Worm (Caenorhabditis elegans) whole organism, mixed stage, embryonic: ENCODE results near the gene C47E8.1.

ENCODE experiments used
- M03D4.4 ChIP-seq: sonication (generic microtip); optimal IDR thresholded peaks from 2 replicates; lab custom pipeline; 2017; ENCODE audit warnings: mild to moderate bottlenecking, missing genetic modification characterization, missing compliant biosample characterization
- bed-3 ChIP-seq: fragments of 200-800 bp; sonication (Bioruptor generic); optimal IDR thresholded peaks from 3 replicates; lab custom pipeline; 2018; ENCODE audit warnings: mild to moderate bottlenecking, missing genetic modification characterization, moderate library complexity, missing compliant biosample characterization
- blmp-1 ChIP-seq: fragments of 150-350 bp; optimal IDR thresholded peaks from 2 replicates; lab custom pipeline; 2014; ENCODE audit warnings: missing biosample characterization, missing genetic modification characterization
- ceh-39 ChIP-seq: fragments of 150-350 bp; optimal IDR thresholded peaks from 2 replicates; lab custom pipeline; 2014; ENCODE audit warnings: missing biosample characterization, missing genetic modification characterization
- ceh-43 ChIP-seq: fragments of 200-800 bp; sonication (Bioruptor generic); optimal IDR thresholded peaks from 2 replicates; lab custom pipeline; 2018; ENCODE audit warnings: mild to moderate bottlenecking, missing genetic modification characterization, moderate library complexity, missing compliant biosample characterization
- ceh-83 ChIP-seq: fragments of 200-800 bp; sonication (Bioruptor generic); optimal IDR thresholded peaks from 2 replicates; lab custom pipeline; 2018; ENCODE audit warnings: mild to moderate bottlenecking, missing genetic modification characterization, missing compliant biosample characterization
- ces-1 ChIP-seq: fragments of 150-350 bp; optimal IDR thresholded peaks from 2 replicates; lab custom pipeline; 2014; ENCODE audit warnings: missing biosample characterization, missing genetic modification reagents, missing genetic modification characterization
- cnd-1 ChIP-seq: fragments of 200-800 bp; sonication (Bioruptor generic); optimal IDR thresholded peaks from 2 replicates; lab custom pipeline; 2018; ENCODE audit warnings: mild to moderate bottlenecking, missing genetic modification characterization, missing compliant biosample characterization
- drap-1 ChIP-seq: fragments of 200-800 bp; sonication (Bioruptor generic); optimal IDR thresholded peaks from 3 replicates; lab custom pipeline; 2018; ENCODE audit warnings: mild to moderate bottlenecking, missing genetic modification characterization, missing compliant biosample characterization
- elt-1 ChIP-seq: sonication (generic microtip); optimal IDR thresholded peaks from 2 replicates; lab custom pipeline; 2017; ENCODE audit warnings: missing genetic modification characterization, mild to moderate bottlenecking, missing compliant biosample characterization, antibody characterized with exemption, moderate library complexity, borderline replicate concordance; ENCODE audit not compliant: insufficient read depth
- elt-3 ChIP-seq: fragments of 150-350 bp; optimal IDR thresholded peaks from 2 replicates; lab custom pipeline; 2014; ENCODE audit warnings: missing biosample characterization, missing genetic modification characterization
- flh-1 ChIP-seq: fragments of 200-800 bp; sonication (Bioruptor generic); optimal IDR thresholded peaks from 2 replicates; lab custom pipeline; 2018; ENCODE audit warnings: mild to moderate bottlenecking, missing genetic modification characterization, moderate library complexity, missing compliant biosample characterization
- ham-2 ChIP-seq: fragments of 200-800 bp; sonication (Bioruptor generic); optimal IDR thresholded peaks from 2 replicates; lab custom pipeline; 2018; ENCODE audit warnings: mild to moderate bottlenecking, missing genetic modification characterization, missing compliant biosample characterization
- hlh-1 ChIP-seq: fragments of 150-350 bp; optimal IDR thresholded peaks from 2 replicates; lab custom pipeline; 2014; ENCODE audit warnings: missing biosample characterization, missing genetic modification reagents, missing genetic modification characterization
- lin-13 ChIP-seq: fragments of 150-350 bp; optimal IDR thresholded peaks from 2 replicates; lab custom pipeline; 2014; ENCODE audit warnings: missing biosample characterization, missing genetic modification characterization
- lin-32 ChIP-seq: fragments of 200-800 bp; sonication (Bioruptor generic); optimal IDR thresholded peaks from 2 replicates; lab custom pipeline; 2018; ENCODE audit warnings: mild to moderate bottlenecking, missing genetic modification characterization, missing compliant biosample characterization
- lsy-2 ChIP-seq: fragments of 150-350 bp; optimal IDR thresholded peaks from 2 replicates; lab custom pipeline; 2014; ENCODE audit warnings: missing biosample characterization, missing genetic modification characterization
- mab-5 ChIP-seq: fragments of 150-350 bp; optimal IDR thresholded peaks from 2 replicates; lab custom pipeline; 2014; ENCODE audit warnings: missing biosample characterization, missing genetic modification characterization
- mep-1 ChIP-seq: fragments of 150-350 bp; optimal IDR thresholded peaks from 2 replicates; lab custom pipeline; 2017; ENCODE audit warnings: missing biosample characterization, missing genetic modification reagents, missing genetic modification characterization, inconsistent platforms
- mls-2 ChIP-seq: sonication (generic microtip); optimal IDR thresholded peaks from 2 replicates; lab custom pipeline; 2016; ENCODE audit warnings: mild to moderate bottlenecking, missing genetic modification characterization, moderate library complexity, missing compliant biosample characterization
- nhr-12 ChIP-seq: fragments of 150-350 bp; optimal IDR thresholded peaks from 2 replicates; lab custom pipeline; 2014; ENCODE audit warnings: missing biosample characterization, missing genetic modification characterization
- nhr-2 ChIP-seq: fragments of 150-350 bp; optimal IDR thresholded peaks from 2 replicates; lab custom pipeline; 2014; ENCODE audit warnings: missing biosample characterization, missing genetic modification characterization
- nhr-237 ChIP-seq: fragments of 150-350 bp; optimal IDR thresholded peaks from 2 replicates; lab custom pipeline; 2014; ENCODE audit warnings: missing biosample characterization, missing genetic modification characterization
- nhr-28 ChIP-seq: fragments of 150-350 bp; optimal IDR thresholded peaks from 2 replicates; lab custom pipeline; 2014; ENCODE audit warnings: missing biosample characterization, missing genetic modification characterization
- nhr-76 ChIP-seq: sonication (generic microtip); optimal IDR thresholded peaks from 2 replicates; lab custom pipeline; 2017; ENCODE audit warnings: missing biosample characterization, missing genetic modification characterization
- pha-4 ChIP-seq: fragments of 150-350 bp; optimal IDR thresholded peaks from 2 replicates; lab custom pipeline; 2018; ENCODE audit warnings: missing biosample characterization, missing genetic modification reagents, missing genetic modification characterization
- sem-2 ChIP-seq: fragments of 200-800 bp; sonication (Bioruptor generic); optimal IDR thresholded peaks from 2 replicates; lab custom pipeline; 2018; ENCODE audit warnings: mild to moderate bottlenecking, missing genetic modification characterization, missing compliant biosample characterization
- snpc-4 ChIP-seq: fragments of 150-350 bp; optimal IDR thresholded peaks from 2 replicates; lab custom pipeline; 2014; ENCODE audit warnings: missing biosample characterization, missing genetic modification characterization
- sptf-1 ChIP-seq: sonication (generic microtip); optimal IDR thresholded peaks from 2 replicates; lab custom pipeline; 2017; ENCODE audit warnings: mild to moderate bottlenecking, missing genetic modification characterization, moderate library complexity, missing compliant biosample characterization
- tbx-8 ChIP-seq: fragments of 200-800 bp; sonication (Bioruptor generic); optimal IDR thresholded peaks from 2 replicates; lab custom pipeline; 2018; ENCODE audit warnings: mild to moderate bottlenecking, missing genetic modification characterization, moderate library complexity, missing compliant biosample characterization
- unc-120 ChIP-seq: sonication (generic microtip); optimal IDR thresholded peaks from 2 replicates; lab custom pipeline; 2017; ENCODE audit warnings: missing genetic modification characterization, missing compliant biosample characterization; ENCODE audit not compliant: poor library complexity, severe bottlenecking
- unc-39 ChIP-seq: fragments of 150-350 bp; optimal IDR thresholded peaks from 2 replicates; lab custom pipeline; 2014; ENCODE audit warnings: missing biosample characterization, missing genetic modification characterization
- unc-62 ChIP-seq: fragments of 150-350 bp; optimal IDR thresholded peaks from 2 replicates; lab custom pipeline; 2014; ENCODE audit warnings: missing biosample characterization, missing genetic modification reagents, missing genetic modification characterization
- zip-8 ChIP-seq: fragments of 150-350 bp; optimal IDR thresholded peaks from 2 replicates; lab custom pipeline; 2014; ENCODE audit warnings: missing biosample characterization, missing genetic modification characterization
- ztf-11 ChIP-seq: fragments of 150-350 bp; optimal IDR thresholded peaks from 2 replicates; lab custom pipeline; 2014; ENCODE audit warnings: missing biosample characterization, missing genetic modification characterization

Gene C47E8.1

DNA sequence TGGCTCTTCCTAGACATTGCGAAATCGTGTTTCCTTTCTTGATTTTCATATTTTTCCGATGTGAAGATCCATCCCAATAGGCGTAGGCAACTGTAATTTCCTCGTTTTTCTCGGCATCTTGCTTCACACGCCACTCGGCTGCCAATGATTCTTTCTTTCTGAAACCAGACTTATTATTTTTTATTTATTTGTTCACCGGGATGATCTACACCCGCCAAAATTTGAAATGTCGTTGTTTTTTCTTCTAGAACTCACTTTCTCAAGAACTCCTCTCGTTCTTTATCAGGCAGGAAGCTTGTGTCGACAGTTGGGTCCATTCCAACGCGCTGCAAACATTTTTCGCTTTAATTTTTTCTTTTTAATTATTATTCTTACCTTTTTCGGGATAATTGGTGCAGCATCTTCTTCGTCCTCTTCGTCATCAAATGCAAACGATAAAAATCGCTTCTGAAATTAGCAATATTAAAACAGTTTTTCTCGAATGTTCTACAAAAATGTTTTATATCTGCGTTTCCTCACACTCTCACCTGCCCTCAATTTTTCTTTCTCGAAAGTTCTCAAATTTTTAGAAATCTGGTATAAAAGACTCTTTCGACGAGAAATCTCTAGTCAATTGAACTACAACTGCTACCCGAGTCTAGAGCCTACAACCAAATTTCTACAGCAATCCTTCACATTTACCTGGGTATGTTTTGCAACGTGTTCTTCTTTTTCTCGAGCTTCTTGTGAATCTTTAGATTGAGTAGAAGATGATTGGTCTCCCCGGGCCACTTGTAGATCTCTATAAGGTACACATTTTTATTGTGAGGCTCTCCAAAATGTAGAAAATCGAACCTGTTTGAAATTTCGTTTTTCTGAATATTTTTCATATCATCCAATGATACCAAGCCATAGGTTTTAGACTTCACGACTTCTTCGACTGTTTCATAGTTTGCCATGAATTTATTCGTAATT, 18.8 kb downstream of the C47E8.1 start, which contains the start of gene hsp-90:
TSS of gene hsp-90 (plus strand) at position 560 of the 954 bp plus-strand sequence.
- TF ChIP-seq ces-1 (GFP tag; lab: Kevin White, UChicago) (no peak), blmp-1 (tag; lab: Kevin White, UChicago) (no peak), cnd-1 (no peak), tbx-8 (GFP tag; lab: Kevin White, UChicago) (no peak), ztf-11 (tag; lab: Kevin White, UChicago) (no peak), nhr-76 (tag; lab: Kevin White, UChicago) (no peak), mls-2 (tag; lab: Kevin White, UChicago) (no peak), ceh-83 (no peak), M03D4.4 (no peak), ham-2 (GFP tag; lab: Kevin White, UChicago) (no peak), sptf-1 (no peak), ceh-43 (GFP tag; lab: Kevin White, UChicago) (no peak), nhr-237 (tag; lab: Kevin White, UChicago) (no peak), nhr-12 (tag; lab: Kevin White, UChicago) (no peak), bed-3 (no peak)

DNA sequence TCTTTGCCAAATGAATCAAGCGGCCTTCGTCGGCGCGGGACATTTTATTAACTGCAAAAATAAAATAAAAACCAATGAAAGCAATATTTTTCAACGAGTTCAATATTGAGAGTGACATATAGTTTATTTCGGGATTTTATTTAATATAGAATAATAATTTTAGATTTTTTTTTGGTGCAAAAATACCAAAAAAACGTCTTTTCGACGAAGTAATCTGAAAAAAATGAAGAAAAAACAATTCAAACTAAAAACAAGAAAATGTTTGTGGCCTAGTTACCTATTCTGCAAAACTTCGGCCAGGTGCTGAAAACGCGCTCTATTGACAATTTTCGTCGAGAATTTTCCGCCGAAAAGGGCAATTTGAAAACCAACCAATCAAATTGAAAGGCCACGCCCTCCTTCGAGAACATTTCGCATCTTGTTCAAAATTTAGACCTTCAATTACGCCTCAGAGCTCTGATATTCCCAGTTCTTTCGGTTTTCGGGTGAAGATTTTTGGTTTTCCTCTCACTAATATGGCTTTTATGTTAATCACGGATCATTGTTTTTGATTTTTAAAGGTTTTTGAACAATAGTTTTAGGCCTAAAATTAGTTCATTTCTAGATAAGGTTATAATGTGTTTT, 19.7 kb downstream of the C47E8.1 start, which contains the start of gene C47E8.4:
TSS of gene C47E8.4 (minus strand) at position 51 of the 624 bp plus-strand sequence.
- TF ChIP-seq mab-5 (no peak), ces-1 (GFP tag; lab: Kevin White, UChicago) (peak; percentile 99), blmp-1 (tag; lab: Kevin White, UChicago) (peak; percentile 0), mls-2 (tag; lab: Kevin White, UChicago) (peak; percentile 58), unc-62 (GFP tag; lab: Kevin White, UChicago) (peak; percentile 92), mep-1 (peak; percentile 99), lin-13 (peak; percentile 98), nhr-28 (no peak), zip-8 (tag; lab: Kevin White, UChicago) (no peak), ceh-39 (peak; percentile 91), tbx-8 (GFP tag; lab: Kevin White, UChicago) (no peak), sem-2 (GFP tag; lab: Kevin White, UChicago) (no peak), pha-4 (tag; lab: Kevin White, UChicago) (peak; percentile 97), elt-3 (peak; percentile 50), snpc-4 (tag; lab: Kevin White, UChicago) (no peak), lsy-2 (tag; lab: Kevin White, UChicago) (peak; percentile 92), drap-1 (GFP tag; lab: Kevin White, UChicago) (peak; percentile 86), hlh-1 (peak; percentile 72), bed-3 (peak; percentile 56), ceh-43 (GFP tag; lab: Kevin White, UChicago) (peak; percentile 28), sptf-1 (peak; percentile 83), ztf-11 (tag; lab: Kevin White, UChicago) (peak; percentile 36), nhr-2 (peak; percentile 62), nhr-12 (tag; lab: Kevin White, UChicago) (no peak), lin-32 (GFP tag; lab: Kevin White, UChicago) (no peak), ceh-83 (peak; percentile 73), cnd-1 (peak; percentile 65), flh-1 (GFP tag; lab: Kevin White, UChicago) (no peak), nhr-76 (tag; lab: Kevin White, UChicago) (no peak), elt-1 (tag; lab: Kevin White, UChicago) (no peak), ham-2 (GFP tag; lab: Kevin White, UChicago) (no peak), M03D4.4 (no peak), unc-120 (tag; lab: Kevin White, UChicago) (peak; percentile 92), unc-39 (tag; lab: Kevin White, UChicago) (no peak), nhr-237 (tag; lab: Kevin White, UChicago) (peak; percentile 97)
